Worm (Caenorhabditis elegans): ENCODE data around the gene F20D6.5.

DNA sequence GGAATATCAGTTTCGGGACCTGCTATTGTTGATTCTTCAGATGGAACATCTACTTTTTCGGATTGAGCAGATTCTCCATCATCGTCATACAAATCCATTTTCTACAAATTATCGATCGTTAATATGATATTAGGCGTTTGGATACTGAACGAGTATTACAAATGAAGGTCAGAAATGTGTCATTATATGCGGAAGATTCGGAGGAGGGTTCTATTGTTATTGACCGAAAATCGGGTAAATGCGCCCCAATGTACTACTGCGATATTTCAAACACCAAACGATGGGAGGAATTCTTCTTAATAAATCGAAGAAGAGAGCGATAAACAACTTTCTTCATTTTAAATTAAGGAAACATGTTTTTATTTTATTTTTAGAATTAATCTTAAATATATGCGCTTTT lies 32.5 kb upstream of the F20D6.5 start, which contains the start of gene spr-1:
- TF ChIP-seq fkh-10 (GFP tag; optimal IDR thresholded peaks at IDR 0.05) (no peak), nhr-28 (tag; optimal IDR thresholded peaks at IDR 0.05) (no peak), D1046.2 (GFP tag; IDR thresholded peaks at IDR 0.05) (no peak), R02D3.7 (tag; optimal IDR thresholded peaks at IDR 0.05) (no peak), lin-13 (GFP tag; optimal IDR thresholded peaks at IDR 0.05) (no peak), snpc-4 (tag; optimal IDR thresholded peaks at IDR 0.05) (no peak), unc-130 (GFP tag; optimal IDR thresholded peaks at IDR 0.05) (no peak), ama-1 (optimal IDR thresholded peaks at IDR 0.05) (no peak), spr-3 (GFP tag; optimal IDR thresholded peaks at IDR 0.05) (no peak), mdl-1 (tag; optimal IDR thresholded peaks at IDR 0.05) (no peak), ztf-11 (tag; optimal IDR thresholded peaks at IDR 0.05) (no peak), cey-2 (tag; optimal IDR thresholded peaks at IDR 0.05; ENCODE audit: borderline replicate concordance, insufficient read depth) (no peak), mxl-2 (GFP tag; conservative IDR thresholded peaks at IDR 0.05) (no peak), F49E8.2 (tag; optimal IDR thresholded peaks at IDR 0.05; ENCODE audit: borderline replicate concordance) (no peak)
